Worm (Caenorhabditis elegans): ENCODE data around the gene rol-3.

rol-3 gene

ce11 chrV:8235331-8235730, 2.9 kb downstream of the rol-3 start (continued):
- TF ChIP-seq lsy-2 (tag; optimal IDR thresholded peaks at IDR 0.05) (no peak), mdt-29 (GFP tag; IDR thresholded peaks at IDR 0.05) (no peak), Y48G9A.11 (GFP tag; IDR thresholded peaks at IDR 0.05) (no peak; the same call in 1 of the 2 replicates), zip-2 (tag; optimal IDR thresholded peaks at IDR 0.05) (no peak), hlh-30 (tag; optimal IDR thresholded peaks at IDR 0.05; ENCODE audit: insufficient read depth) (peak; percentile 9), mxl-3 (GFP tag; optimal IDR thresholded peaks at IDR 0.05) (no peak), zfp-2 (tag; optimal IDR thresholded peaks at IDR 0.05) (peak; percentile 20), dmd-8 (GFP tag; IDR thresholded peaks at IDR 0.05) (0 out of 2 replicates have a peak, but pooled peaks have one; percentile 32), gei-8 (GFP tag; optimal IDR thresholded peaks at IDR 0.05) (peak; percentile 18), F44E2.7 (GFP tag; IDR thresholded peaks at IDR 0.05) (no peak), zag-1 (tag; optimal IDR thresholded peaks at IDR 0.05) (no peak)

ce11 chrV:8230056-8230455, 8.2 kb downstream of the rol-3 start:
- TF ChIP-seq jun-1 (tag; optimal IDR thresholded peaks at IDR 0.05) (no peak), Y48G9A.11 (GFP tag; IDR thresholded peaks at IDR 0.05) (no peak), duxl-1 (tag; optimal IDR thresholded peaks at IDR 0.05; ENCODE audit: poor library complexity) (peak; percentile 6), ceh-82 (tag; optimal IDR thresholded peaks at IDR 0.05) (no peak), aha-1 (tag) (peak; percentile 54), skn-1 (tag; optimal IDR thresholded peaks at IDR 0.05) (no peak), mdl-1 (tag; optimal IDR thresholded peaks at IDR 0.05) (no peak), php-3 (GFP tag; IDR thresholded peaks at IDR 0.05) (no peak), zfp-3 (GFP tag; conservative IDR thresholded peaks at IDR 0.05) (no peak), nhr-28 (tag; optimal IDR thresholded peaks at IDR 0.05) (no peak), saeg-2 (GFP tag; IDR thresholded peaks at IDR 0.05) (no peak), attf-4 (tag; optimal IDR thresholded peaks at IDR 0.05) (no peak), ceh-28 (tag; optimal IDR thresholded peaks at IDR 0.05) (no peak), T20F7.1 (GFP tag; optimal IDR thresholded peaks at IDR 0.05) (no peak), T26A8.4 (GFP tag; IDR thresholded peaks at IDR 0.05) (peak; percentile 47; the same call in 1 of the 2 replicates), ZK546.5 (tag; optimal IDR thresholded peaks at IDR 0.05) (no peak), arid-1 (GFP tag; conservative IDR thresholded peaks at IDR 0.05) (no peak), egl-27 (tag; optimal IDR thresholded peaks at IDR 0.05) (no peak), mxl-2 (GFP tag; conservative IDR thresholded peaks at IDR 0.05) (no peak), F10B5.3 (tag; optimal IDR thresholded peaks at IDR 0.05) (no peak), lsy-2 (tag; optimal IDR thresholded peaks at IDR 0.05) (no peak), spr-1 (tag; optimal IDR thresholded peaks at IDR 0.05) (no peak), rbr-2 (tag; optimal IDR thresholded peaks at IDR 0.05) (no peak), zip-2 (tag; optimal IDR thresholded peaks at IDR 0.05) (no peak), ZK337.2 (GFP tag; IDR thresholded peaks at IDR 0.05) (peak; percentile 26; the same call in 1 of the 2 replicates), hlh-11 (tag; optimal IDR thresholded peaks at IDR 0.05) (no peak), lin-13 (GFP tag; optimal IDR thresholded peaks at IDR 0.05) (no peak), nhr-25 (tag; optimal IDR thresholded peaks at IDR 0.05; ENCODE audit: borderline replicate concordance, insufficient read depth) (no peak), ces-1 (GFP tag; optimal IDR thresholded peaks at IDR 0.05) (no peak), spr-3 (GFP tag; optimal IDR thresholded peaks at IDR 0.05) (no peak), mdt-29 (GFP tag; IDR thresholded peaks at IDR 0.05) (no peak), nhr-102 (tag; optimal IDR thresholded peaks at IDR 0.05) (no peak), nhr-6 (tag; optimal IDR thresholded peaks at IDR 0.05) (no peak), snpc-4 (tag; optimal IDR thresholded peaks at IDR 0.05) (peak; percentile 55), nhr-48 (tag; optimal IDR thresholded peaks at IDR 0.05) (no peak), Y5F2A.4 (GFP tag; optimal IDR thresholded peaks at IDR 0.05) (no peak), sdz-12 (GFP tag; optimal IDR thresholded peaks at IDR 0.05) (no peak), tag-97 (GFP tag; IDR thresholded peaks at IDR 0.05) (no peak), mxl-3 (GFP tag; optimal IDR thresholded peaks at IDR 0.05) (peak; percentile 18), egl-43 (GFP tag; IDR thresholded peaks at IDR 0.05) (peak; percentile 75), pqm-1 (tag; optimal IDR thresholded peaks at IDR 0.05) (no peak), snpc-1.2 (GFP tag; IDR thresholded peaks at IDR 0.05) (peak; percentile 32; the same call in 1 of the 2 replicates), ama-1 (optimal IDR thresholded peaks at IDR 0.05) (no peak), daf-12 (tag; optimal IDR thresholded peaks at IDR 0.05) (no peak)

Measured in whole organism, L4 larva.